Worm (Caenorhabditis elegans) whole organism, midembryonic: ENCODE measurements around the gene T05B4.8.

ENCODE experiments used
- T22C8.4 ChIP-seq: fragments of 200-800 bp; sonication (Bioruptor generic); IDR thresholded peaks from 2 replicates; pipeline ENCODE4 v1.3.6; 2022; ENCODE audit warnings: missing genetic modification characterization, missing compliant biosample characterization
- flt-1 ChIP-seq: fragments of 200-800 bp; sonication (Bioruptor generic); IDR thresholded peaks from 2 replicates; pipeline ENCODE4 v1.3.6; 2022; ENCODE audit warnings: missing genetic modification characterization, missing compliant biosample characterization
- klf-2 ChIP-seq: fragments of 200-800 bp; sonication (Bioruptor generic); conservative IDR thresholded peaks from 2 replicates; pipeline ENCODE4 v1.3.6; 2022; ENCODE audit warnings: missing genetic modification reagents, missing genetic modification characterization, missing compliant biosample characterization
- med-1 ChIP-seq: sonication (generic microtip); optimal IDR thresholded peaks from 2 replicates; lab custom pipeline; 2017; ENCODE audit warnings: missing genetic modification characterization, mild to moderate bottlenecking, missing compliant biosample characterization, antibody characterized with exemption, missing genetic modification reagents; ENCODE audit not compliant: insufficient read depth
- tab-1 ChIP-seq: fragments of 200-800 bp; sonication (Bioruptor generic); IDR thresholded peaks from 2 replicates; pipeline ENCODE4 v1.3.6; 2022; ENCODE audit warnings: missing genetic modification characterization, missing compliant biosample characterization
- ztf-29 ChIP-seq: fragments of 200-800 bp; sonication (Bioruptor generic); IDR thresholded peaks from 2 replicates; pipeline ENCODE4 v1.3.6; 2022; ENCODE audit warnings: missing genetic modification reagents, missing genetic modification characterization, missing compliant biosample characterization

T05B4.8 gene

DNA sequence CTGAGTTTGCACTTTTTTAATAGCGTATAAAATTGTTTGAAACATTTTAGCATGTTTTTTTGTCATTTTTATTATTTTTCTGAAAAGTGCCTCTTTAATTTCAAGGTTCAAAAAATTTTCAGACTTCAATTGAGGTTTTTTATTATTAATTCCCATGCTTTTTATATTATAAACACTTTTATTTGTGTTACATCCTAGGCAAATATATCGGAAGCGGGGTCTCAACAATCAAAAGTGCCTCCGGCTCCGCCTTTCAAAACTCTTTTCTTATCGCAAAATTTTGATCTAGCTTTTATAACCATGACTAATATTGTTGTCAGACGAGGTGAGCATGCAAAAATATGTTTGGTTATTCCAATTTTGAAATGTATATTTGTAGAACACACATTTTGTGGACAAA lies 42.5 kb downstream of the T05B4.8 start, which contains the start of gene otpl-2:
Gene otpl-2 (plus strand): TSS at position 301 of the 400 bp plus-strand sequence.
- TF ChIP-seq flt-1 (no peak), klf-2 (GFP tag; lab: Robert Waterston, UW) (no peak), T22C8.4 (GFP tag; lab: Robert Waterston, UW) (no peak), med-1 (no peak), ztf-29 (no peak), tab-1 (GFP tag; lab: Robert Waterston, UW) (no peak)
